Worm (Caenorhabditis elegans) whole organism, early embryonic: ENCODE results near the gene nurf-1.

Source experiments
- ama-1 ChIP-seq: fragments of 150-350 bp; optimal IDR thresholded peaks from 2 replicates; lab custom pipeline; 2014
- ceh-13 ChIP-seq: fragments of 200-800 bp; sonication (Bioruptor generic); optimal IDR thresholded peaks from 2 replicates; lab custom pipeline; 2018; ENCODE audit warnings: mild to moderate bottlenecking, missing genetic modification characterization, missing compliant biosample characterization

ce11 chrII:14380778-14381177 is 9.7 kb upstream of the nurf-1 start:
- TF ChIP-seq ama-1 (lab: Kevin White, UChicago): no peak
- TF ChIP-seq ceh-13: no peak
